Worm (Caenorhabditis elegans): ENCODE measurements around the gene C09G5.13.
A peak's percentile ranks its signal among the peaks of the same experiment; 100 is the strongest.

C09G5.13 gene

DNA sequence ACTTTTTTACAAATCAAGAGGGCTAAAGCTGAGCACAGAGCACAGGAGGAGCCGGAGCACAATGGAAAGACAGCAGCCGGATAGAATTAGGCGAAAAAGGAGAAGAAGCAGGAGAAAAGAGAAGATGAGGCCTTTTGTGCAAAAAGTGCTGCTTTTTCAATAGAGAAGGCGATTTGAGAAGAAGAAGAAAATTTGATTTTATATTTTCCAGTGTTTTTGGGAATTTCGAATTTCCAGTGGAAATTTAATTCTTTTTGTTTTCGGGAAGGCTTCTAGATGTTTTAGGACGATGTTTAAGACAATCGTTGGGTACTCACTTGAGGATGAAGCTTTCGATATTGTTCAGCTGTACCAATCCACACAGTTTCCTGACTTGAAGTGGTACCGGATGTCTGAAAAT lies 36.5 kb downstream of the C09G5.13 start:
- no peak for TF ChIP-seq aly-2 (tag; optimal IDR thresholded peaks at IDR 0.05)
- no peak for TF ChIP-seq mdl-1 (tag; optimal IDR thresholded peaks at IDR 0.05)
- no peak for TF ChIP-seq nhr-23 (tag; optimal IDR thresholded peaks at IDR 0.05)
- no peak for TF ChIP-seq daf-12 (tag; optimal IDR thresholded peaks at IDR 0.05)
- TF ChIP-seq lin-15B (tag; optimal IDR thresholded peaks at IDR 0.05), result no peak
- TF ChIP-seq nhr-76 (tag; optimal IDR thresholded peaks at IDR 0.05), result no peak
- TF ChIP-seq fkh-10 (GFP tag; optimal IDR thresholded peaks at IDR 0.05), result peak; percentile 94
- TF ChIP-seq mml-1 (tag; optimal IDR thresholded peaks at IDR 0.05), result no peak

DNA sequence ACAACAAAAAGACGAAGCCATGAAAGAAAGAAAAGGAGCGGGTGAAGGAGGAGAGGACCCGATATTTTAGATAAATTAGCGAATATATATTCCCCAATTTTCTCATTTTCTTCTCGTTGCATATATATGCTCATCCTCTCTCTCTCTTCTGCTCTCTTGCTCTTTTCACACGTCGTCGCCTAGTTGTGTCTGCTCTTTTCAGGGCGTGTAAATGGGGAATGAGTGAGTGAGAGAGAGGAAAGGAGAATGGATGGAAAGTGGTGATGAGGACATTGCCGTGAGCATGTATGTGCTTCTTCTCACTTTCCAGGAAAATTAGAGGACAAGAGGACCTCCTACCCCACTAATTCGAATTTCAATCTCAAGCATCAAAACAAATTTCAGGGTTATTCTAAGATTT lies 38.2 kb downstream of the C09G5.13 start:
- TF ChIP-seq snpc-4 (tag; optimal IDR thresholded peaks at IDR 0.05), result no peak
- TF ChIP-seq nhr-28 (tag; optimal IDR thresholded peaks at IDR 0.05), result no peak
- TF ChIP-seq hmg-11 (tag; optimal IDR thresholded peaks at IDR 0.05), result peak; percentile 33
- TF ChIP-seq tbx-2 (tag; optimal IDR thresholded peaks at IDR 0.05), result no peak
- no peak for TF ChIP-seq ztf-11 (tag; optimal IDR thresholded peaks at IDR 0.05)
- TF ChIP-seq nhr-237 (tag; optimal IDR thresholded peaks at IDR 0.05), result no peak
- TF ChIP-seq ceh-9 (tag; optimal IDR thresholded peaks at IDR 0.05), result no peak

DNA sequence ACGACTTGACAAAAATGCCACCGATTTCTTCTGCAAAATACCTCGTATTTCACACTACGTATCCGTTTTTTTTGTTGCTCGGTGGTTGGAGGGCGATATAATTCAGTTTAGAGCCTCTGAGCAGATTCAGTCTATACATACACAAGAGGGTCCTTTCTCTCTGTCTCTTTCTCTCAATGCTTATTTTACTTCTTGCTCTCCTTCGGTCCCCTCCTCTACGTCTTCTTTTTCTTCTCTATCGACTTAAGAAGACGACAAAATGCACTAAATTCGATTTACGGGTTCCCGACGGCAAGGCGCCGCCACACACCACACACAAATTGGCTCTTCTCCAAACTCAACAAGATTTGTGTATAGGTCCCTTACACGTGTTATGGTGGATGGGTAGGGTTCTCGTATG lies 41.7 kb downstream of the C09G5.13 start:
- TF ChIP-seq nfya-1 (tag; optimal IDR thresholded peaks at IDR 0.05; ENCODE audit: insufficient read depth), result peak; percentile 38
- TF ChIP-seq fkh-10 (GFP tag; optimal IDR thresholded peaks at IDR 0.05), result peak; percentile 54
- no peak for TF ChIP-seq ztf-11 (tag; optimal IDR thresholded peaks at IDR 0.05)
- no peak for TF ChIP-seq nhr-77 (tag; optimal IDR thresholded peaks at IDR 0.05)

DNA sequence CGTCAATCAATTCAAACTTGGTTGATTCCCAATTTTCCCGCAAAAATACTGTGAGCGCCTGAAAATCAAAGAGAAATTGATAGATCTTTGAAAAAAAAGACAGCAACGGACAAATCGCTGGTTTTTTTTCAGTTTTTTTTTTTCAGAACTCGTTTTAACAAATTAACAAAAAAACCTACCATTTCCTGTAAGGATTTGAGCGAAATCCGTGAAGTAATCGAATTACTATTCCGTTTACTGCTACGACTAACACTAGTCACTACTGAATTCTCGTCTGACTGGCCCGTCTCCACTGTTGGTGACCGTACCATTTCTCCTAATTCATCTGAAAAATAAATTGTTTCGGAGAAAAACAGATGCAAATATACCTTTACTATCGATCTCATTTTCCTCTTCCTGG lies 42.2 kb downstream of the C09G5.13 start:
- TF ChIP-seq pqm-1 (tag; optimal IDR thresholded peaks at IDR 0.05), result no peak

DNA sequence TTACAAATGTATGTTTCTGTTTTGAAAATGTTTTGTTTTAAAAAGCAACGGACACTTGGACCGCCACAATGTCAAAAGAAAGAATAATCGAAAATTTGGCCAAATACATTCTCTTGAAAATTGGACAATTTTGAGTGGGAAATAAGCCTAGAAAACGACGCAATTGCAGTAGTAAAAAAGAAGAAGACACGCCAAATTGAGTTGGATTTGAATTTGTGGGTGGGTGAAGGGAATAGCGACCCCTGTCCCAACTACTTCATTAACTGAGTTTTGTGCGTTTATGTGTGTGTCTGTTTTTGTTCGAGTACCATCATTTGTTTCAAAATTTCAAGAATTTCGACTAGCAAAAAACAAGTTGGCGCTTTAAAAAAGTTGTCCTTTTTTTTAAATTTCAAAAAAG lies 43.6 kb downstream of the C09G5.13 start:
- TF ChIP-seq nhr-67 (tag; optimal IDR thresholded peaks at IDR 0.05) (no peak), lsy-12 (tag; optimal IDR thresholded peaks at IDR 0.05) (no peak), fkh-2 (tag; optimal IDR thresholded peaks at IDR 0.05) (no peak), sea-2 (GFP tag; optimal IDR thresholded peaks at IDR 0.05) (no peak), mml-1 (tag; optimal IDR thresholded peaks at IDR 0.05) (no peak), nhr-11 (tag; optimal IDR thresholded peaks at IDR 0.05) (no peak), egl-5 (tag; optimal IDR thresholded peaks at IDR 0.05) (no peak), elt-1 (tag; optimal IDR thresholded peaks at IDR 0.05) (no peak), nhr-43 (tag; optimal IDR thresholded peaks at IDR 0.05; ENCODE audit: poor library complexity, severe bottlenecking) (no peak)

DNA sequence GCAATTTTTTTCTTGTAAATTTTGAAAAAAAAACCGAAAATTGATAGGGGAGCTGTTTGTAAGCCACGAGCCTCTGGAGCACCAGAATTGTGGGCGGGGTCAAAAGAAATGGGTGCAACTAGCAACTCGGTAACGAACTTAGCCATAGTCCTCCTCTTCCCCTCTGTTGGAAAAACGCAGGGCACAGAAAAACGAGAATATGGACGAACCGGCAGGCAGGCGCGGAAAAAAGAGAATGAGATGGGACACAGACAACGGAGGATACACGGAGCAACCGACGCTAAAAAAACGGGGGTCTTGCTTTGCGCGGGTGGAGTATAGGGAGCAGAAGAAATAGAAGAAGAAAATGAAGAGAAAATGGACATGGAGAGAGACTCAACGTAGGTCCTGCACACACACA lies 44.4 kb downstream of the C09G5.13 start:
- TF ChIP-seq nhr-43 (tag; optimal IDR thresholded peaks at IDR 0.05; ENCODE audit: poor library complexity, severe bottlenecking) (no peak), hmg-11 (tag; optimal IDR thresholded peaks at IDR 0.05) (peak; percentile 2), snpc-4 (tag; optimal IDR thresholded peaks at IDR 0.05) (peak; percentile 25)

DNA sequence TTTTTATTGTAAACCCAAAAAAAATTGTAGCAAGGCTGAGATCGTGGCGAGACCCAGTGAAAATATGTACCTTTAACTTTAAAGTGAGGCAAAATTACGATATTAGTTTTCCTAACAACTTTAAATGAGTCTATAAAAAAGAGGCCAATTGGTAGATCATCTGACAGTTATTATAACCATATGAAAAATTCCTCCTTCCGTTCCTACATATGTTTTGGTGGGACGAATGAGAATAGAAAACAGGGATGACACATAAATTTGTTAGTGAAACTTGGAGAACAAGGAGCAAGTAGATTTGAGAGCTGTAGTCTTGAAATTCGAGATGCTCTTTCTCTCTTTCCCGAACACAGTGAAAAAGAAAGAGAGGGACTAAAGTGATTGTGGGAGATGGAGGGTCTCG lies 48.0 kb downstream of the C09G5.13 start:
- TF ChIP-seq nhr-28 (tag; optimal IDR thresholded peaks at IDR 0.05) (no peak), unc-62 (GFP tag; optimal IDR thresholded peaks at IDR 0.05) (no peak), nhr-12 (tag; optimal IDR thresholded peaks at IDR 0.05) (no peak), fkh-10 (GFP tag; optimal IDR thresholded peaks at IDR 0.05) (no peak), ceh-16 (tag; optimal IDR thresholded peaks at IDR 0.05) (no peak), nhr-25 (tag; optimal IDR thresholded peaks at IDR 0.05) (no peak), nhr-11 (tag; optimal IDR thresholded peaks at IDR 0.05) (no peak), ZK546.5 (tag; optimal IDR thresholded peaks at IDR 0.05) (no peak), lin-39 (tag; optimal IDR thresholded peaks at IDR 0.05) (no peak), zag-1 (tag; optimal IDR thresholded peaks at IDR 0.05) (no peak), nhr-76 (tag; optimal IDR thresholded peaks at IDR 0.05) (no peak), ceh-9 (tag; optimal IDR thresholded peaks at IDR 0.05) (no peak)
